Worm (Caenorhabditis elegans): ENCODE results near the gene swt-6.

swt-6 gene

DNA sequence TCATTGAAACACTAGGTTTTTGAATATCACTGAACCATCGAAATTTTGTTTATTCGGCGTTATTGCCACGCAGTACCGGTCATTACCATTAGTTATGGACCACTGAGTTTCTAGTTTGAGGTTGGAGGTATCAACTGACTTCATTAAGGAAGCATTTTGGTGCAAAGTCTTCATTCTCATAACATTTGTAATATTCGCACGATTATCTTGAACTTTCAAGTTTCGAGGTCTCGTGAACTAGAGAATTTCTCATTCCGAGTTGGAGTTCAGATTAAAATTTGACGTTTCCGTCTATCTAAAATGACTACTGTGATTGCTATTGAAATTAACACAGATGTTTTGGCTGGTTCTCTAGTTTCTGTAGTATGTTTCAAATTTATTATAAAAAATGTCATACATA, 33.4 kb upstream of the swt-6 start, which contains the start of gene srx-42:
Gene srx-42, plus strand, starts transcription at position 301 of the 400 bp plus-strand sequence.
- TF ChIP-seq mdl-1 (tag; optimal IDR thresholded peaks at IDR 0.05) (no peak), saeg-2 (GFP tag; IDR thresholded peaks at IDR 0.05) (no peak), ZK546.5 (tag; optimal IDR thresholded peaks at IDR 0.05) (no peak), mxl-2 (GFP tag; conservative IDR thresholded peaks at IDR 0.05) (no peak), egl-43 (GFP tag; IDR thresholded peaks at IDR 0.05) (no peak), lin-29 (GFP tag; IDR thresholded peaks at IDR 0.05) (no peak), dmd-6 (GFP tag; IDR thresholded peaks at IDR 0.05) (no peak), egl-27 (tag; optimal IDR thresholded peaks at IDR 0.05) (no peak), daf-16 (GFP tag; optimal IDR thresholded peaks at IDR 0.05) (no peak), daf-16 (tag; optimal IDR thresholded peaks at IDR 0.05) (no peak), fkh-10 (GFP tag; optimal IDR thresholded peaks at IDR 0.05) (no peak), R02D3.7 (tag; optimal IDR thresholded peaks at IDR 0.05) (no peak), spr-1 (tag; optimal IDR thresholded peaks at IDR 0.05) (no peak), zag-1 (tag; optimal IDR thresholded peaks at IDR 0.05) (no peak)

DNA sequence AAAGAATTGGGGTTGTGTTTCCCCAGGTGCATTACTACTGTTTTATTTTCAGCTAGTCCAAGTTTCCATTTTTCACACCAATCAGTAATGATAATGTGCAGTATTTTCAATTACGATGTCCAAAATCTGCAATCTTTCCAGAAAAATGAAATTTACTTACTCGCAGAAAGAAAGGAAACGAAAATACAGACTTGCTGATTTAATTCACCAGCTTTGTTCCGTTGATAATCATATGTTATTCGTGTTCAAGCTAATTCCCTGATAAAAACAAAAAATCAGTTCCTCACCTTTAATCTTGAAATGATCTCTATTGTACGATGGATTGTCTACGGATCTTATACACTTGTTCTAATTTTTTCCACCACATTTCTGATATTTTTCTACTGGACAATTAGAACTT, 30.3 kb upstream of the swt-6 start, which contains the start of gene srxa-11:
Gene srxa-11, plus strand, starts transcription at position 301 of the 400 bp plus-strand sequence.
- TF ChIP-seq nhr-48 (tag; optimal IDR thresholded peaks at IDR 0.05) (no peak), F10B5.3 (tag; optimal IDR thresholded peaks at IDR 0.05) (no peak), nhr-25 (tag; optimal IDR thresholded peaks at IDR 0.05; ENCODE audit: borderline replicate concordance, insufficient read depth) (no peak), dve-1 (tag; optimal IDR thresholded peaks at IDR 0.05; ENCODE audit: insufficient read depth) (no peak), lin-38 (GFP tag; IDR thresholded peaks at IDR 0.05) (no peak), lin-29 (GFP tag; IDR thresholded peaks at IDR 0.05) (no peak), zfp-2 (tag; optimal IDR thresholded peaks at IDR 0.05) (no peak), nhr-111 (GFP tag; optimal IDR thresholded peaks at IDR 0.05) (no peak)

DNA sequence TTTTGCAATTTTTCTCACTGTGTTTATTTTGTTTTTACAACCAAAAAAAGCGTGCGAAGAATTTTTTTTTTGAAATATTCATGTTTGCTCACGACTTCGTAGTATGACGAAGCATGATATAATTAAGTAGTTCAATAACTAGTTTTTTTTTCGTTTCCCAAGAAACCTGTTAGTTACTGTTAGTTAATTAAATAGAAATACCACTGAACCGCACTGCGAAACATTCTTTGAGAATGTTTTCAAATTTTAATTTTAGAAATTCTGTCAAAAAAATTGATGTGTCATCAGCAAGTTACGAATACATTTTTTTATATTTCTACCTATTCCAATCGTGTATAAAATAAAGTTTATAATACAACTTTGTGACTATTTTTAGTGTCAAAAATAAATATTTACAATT, 27.8 kb upstream of the swt-6 start, which contains the start of gene srxa-12:
Gene srxa-12, plus strand, starts transcription at position 301 of the 400 bp plus-strand sequence.
- TF ChIP-seq aly-2 (tag; optimal IDR thresholded peaks at IDR 0.05): no peak
- TF ChIP-seq lsy-2 (tag; optimal IDR thresholded peaks at IDR 0.05): no peak
- no peak for TF ChIP-seq madf-5 (GFP tag; IDR thresholded peaks at IDR 0.05)
- no peak for TF ChIP-seq tra-1 (GFP tag; IDR thresholded peaks at IDR 0.05)
- TF ChIP-seq ces-1 (GFP tag; optimal IDR thresholded peaks at IDR 0.05): no peak
- TF ChIP-seq nhr-28 (tag; optimal IDR thresholded peaks at IDR 0.05): no peak
- TF ChIP-seq lin-38 (GFP tag; IDR thresholded peaks at IDR 0.05): no peak
- TF ChIP-seq nhr-10 (tag; optimal IDR thresholded peaks at IDR 0.05): no peak
- no peak for TF ChIP-seq lin-15B (tag; optimal IDR thresholded peaks at IDR 0.05)
- TF ChIP-seq nhr-76 (tag; optimal IDR thresholded peaks at IDR 0.05): no peak
- TF ChIP-seq Y5F2A.4 (GFP tag; optimal IDR thresholded peaks at IDR 0.05): no peak
- no peak for TF ChIP-seq ceh-20 (GFP tag; IDR thresholded peaks at IDR 0.05)
- TF ChIP-seq spr-1 (tag; optimal IDR thresholded peaks at IDR 0.05): no peak
- no peak for TF ChIP-seq lin-1 (GFP tag; IDR thresholded peaks at IDR 0.05)
- no peak for TF ChIP-seq lin-13 (GFP tag; optimal IDR thresholded peaks at IDR 0.05)
- no peak for TF ChIP-seq F44E2.7 (GFP tag; IDR thresholded peaks at IDR 0.05)
- no peak for TF ChIP-seq zip-2 (tag; optimal IDR thresholded peaks at IDR 0.05)

DNA sequence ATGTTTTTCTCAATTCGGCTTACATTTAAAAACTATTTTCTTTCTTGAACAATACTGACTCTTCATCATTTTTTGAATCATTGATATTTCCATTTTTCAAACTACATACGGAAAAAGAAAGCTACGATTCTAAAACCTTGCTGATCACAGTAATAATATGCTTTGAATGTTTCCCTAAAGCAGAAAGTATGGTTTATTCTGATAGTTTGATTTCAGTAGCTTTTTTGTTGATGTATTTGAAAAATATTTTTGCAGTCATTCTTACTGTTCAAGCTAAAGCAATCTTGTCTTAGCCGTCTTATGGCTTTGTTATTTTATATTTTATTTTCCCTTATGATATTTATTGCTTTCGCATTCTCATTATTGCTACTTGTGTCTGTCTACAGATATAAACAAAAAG, 24.7 kb upstream of the swt-6 start, which contains the start of gene srxa-13:
Gene srxa-13, plus strand, starts transcription at position 301 of the 400 bp plus-strand sequence.
- no peak for TF ChIP-seq unc-39 (tag; optimal IDR thresholded peaks at IDR 0.05)
- TF ChIP-seq nhr-10 (tag; optimal IDR thresholded peaks at IDR 0.05): no peak
- no peak for TF ChIP-seq ctbp-1 (GFP tag; IDR thresholded peaks at IDR 0.05)
- TF ChIP-seq egl-27 (tag; optimal IDR thresholded peaks at IDR 0.05): no peak
- TF ChIP-seq jun-1 (tag; optimal IDR thresholded peaks at IDR 0.05): no peak
- no peak for TF ChIP-seq sdz-12 (GFP tag; optimal IDR thresholded peaks at IDR 0.05)
- TF ChIP-seq F44E2.7 (GFP tag; IDR thresholded peaks at IDR 0.05): no peak
- no peak for TF ChIP-seq nhr-76 (tag; optimal IDR thresholded peaks at IDR 0.05)
- TF ChIP-seq nhr-111 (GFP tag; optimal IDR thresholded peaks at IDR 0.05): no peak
- no peak for TF ChIP-seq dmd-6 (GFP tag; IDR thresholded peaks at IDR 0.05)
- TF ChIP-seq ceh-82 (tag; optimal IDR thresholded peaks at IDR 0.05): no peak
- no peak for TF ChIP-seq set-16 (GFP tag; IDR thresholded peaks at IDR 0.05)
- no peak for TF ChIP-seq snpc-4 (tag; optimal IDR thresholded peaks at IDR 0.05)
- no peak for TF ChIP-seq php-3 (GFP tag; IDR thresholded peaks at IDR 0.05)
- no peak for TF ChIP-seq ceh-32 (tag; optimal IDR thresholded peaks at IDR 0.05; ENCODE audit: poor library complexity)
- no peak for TF ChIP-seq ama-1 (optimal IDR thresholded peaks at IDR 0.05)
